Worm (Caenorhabditis elegans) whole organism, midembryonic: ENCODE data around the gene ttll-11.

Experiments used
- klf-2 ChIP-seq: fragments of 200-800 bp; sonication (Bioruptor generic); conservative IDR thresholded peaks from 2 replicates; pipeline ENCODE4 v1.3.6; 2022; ENCODE audit warnings: missing genetic modification reagents, missing genetic modification characterization, missing compliant biosample characterization
- med-1 ChIP-seq: sonication (generic microtip); optimal IDR thresholded peaks from 2 replicates; lab custom pipeline; 2017; ENCODE audit warnings: missing genetic modification characterization, mild to moderate bottlenecking, missing compliant biosample characterization, antibody characterized with exemption, missing genetic modification reagents; ENCODE audit not compliant: insufficient read depth
- ref-1 ChIP-seq: fragments of 200-800 bp; sonication (Bioruptor generic); conservative IDR thresholded peaks from 2 replicates; pipeline ENCODE4 v1.3.6; 2022; ENCODE audit warnings: missing genetic modification reagents, missing genetic modification characterization, missing compliant biosample characterization

DNA sequence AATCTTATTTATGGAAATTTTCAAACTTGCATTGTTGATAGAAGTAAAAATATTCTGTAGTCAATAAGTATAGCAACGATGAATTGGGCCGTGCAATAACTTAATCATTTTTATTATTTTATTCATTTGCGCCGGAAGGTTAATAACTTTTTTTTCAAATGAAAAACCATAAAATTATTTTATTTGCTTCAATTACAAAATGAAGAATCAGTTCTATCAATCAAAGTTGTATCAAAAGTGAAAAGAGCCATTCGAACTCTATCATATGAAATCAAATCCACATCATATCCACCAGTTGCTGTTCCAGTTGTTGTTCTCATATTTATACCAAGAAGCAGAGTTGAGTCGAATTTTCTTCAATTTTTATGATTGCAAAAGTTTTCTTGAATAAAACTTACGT is 49.0 kb upstream of the ttll-11 start, which contains the start of gene cyp-33E1:
- TF ChIP-seq ref-1 (GFP tag; lab: Robert Waterston, UW) = no peak
- TF ChIP-seq klf-2 = no peak
- no peak for TF ChIP-seq med-1 (GFP tag; lab: Kevin White, UChicago)
